Worm (Caenorhabditis elegans) whole organism, L4/young adult: ENCODE results near the gene pac-1.

Experiments
- W03F9.2 ChIP-seq: fragments of 150-350 bp; optimal IDR thresholded peaks from 2 replicates; lab custom pipeline; 2014; ENCODE audit warnings: missing biosample characterization, missing genetic modification characterization
- dao-5 ChIP-seq: sonication (generic microtip); optimal IDR thresholded peaks from 2 replicates; lab custom pipeline; 2016; ENCODE audit warnings: missing genotype, missing genetic modification characterization, moderate library complexity, missing compliant biosample characterization
- him-1 ChIP-seq: sonication (generic microtip); optimal IDR thresholded peaks from 2 replicates; lab custom pipeline; 2016; ENCODE audit warnings: missing genotype, missing genetic modification reagents, missing genetic modification characterization, missing compliant biosample characterization

pac-1 gene

ce11 chrIII:8483853-8484252 lies 11.0 kb upstream of the pac-1 start, which contains the start of gene F42H10.3:
TSS of gene F42H10.3 (plus strand) at chrIII:8484153.
- no peak for TF ChIP-seq dao-5 (tag; lab: Kevin White, UChicago)
- TF ChIP-seq him-1 (tag; lab: Kevin White, UChicago): no peak
- no peak for TF ChIP-seq W03F9.2 (tag; lab: Kevin White, UChicago)

DNA sequence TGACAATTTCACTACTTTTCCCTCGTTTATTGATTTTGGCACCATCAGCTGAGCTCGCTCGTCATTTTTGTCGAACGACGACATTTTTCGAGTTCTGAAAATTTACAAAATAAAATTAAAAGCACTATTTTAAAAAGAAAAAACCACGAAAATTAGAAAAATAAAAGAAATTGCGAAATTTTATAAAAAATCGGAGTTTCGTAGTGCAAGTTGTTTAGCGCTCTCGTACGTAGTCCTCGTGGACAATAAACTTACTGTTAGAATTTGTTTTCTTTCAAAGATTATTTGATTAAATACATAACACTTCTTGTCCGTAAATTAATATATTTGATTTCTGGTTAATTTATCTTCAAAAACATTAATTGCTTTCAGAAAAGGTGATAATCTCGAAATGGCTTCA lies 4.6 kb upstream of the pac-1 start, which contains the start of the genes ess-2 and F42H10.2:
ess-2 (minus strand) TSS at position 99 of the 400 bp plus-strand sequence.
F42H10.2 (plus strand) TSS at position 367 of the 400 bp plus-strand sequence.
- TF ChIP-seq W03F9.2 (tag; lab: Kevin White, UChicago) (no peak), dao-5 (tag; lab: Kevin White, UChicago) (no peak), him-1 (tag; lab: Kevin White, UChicago) (no peak)

DNA sequence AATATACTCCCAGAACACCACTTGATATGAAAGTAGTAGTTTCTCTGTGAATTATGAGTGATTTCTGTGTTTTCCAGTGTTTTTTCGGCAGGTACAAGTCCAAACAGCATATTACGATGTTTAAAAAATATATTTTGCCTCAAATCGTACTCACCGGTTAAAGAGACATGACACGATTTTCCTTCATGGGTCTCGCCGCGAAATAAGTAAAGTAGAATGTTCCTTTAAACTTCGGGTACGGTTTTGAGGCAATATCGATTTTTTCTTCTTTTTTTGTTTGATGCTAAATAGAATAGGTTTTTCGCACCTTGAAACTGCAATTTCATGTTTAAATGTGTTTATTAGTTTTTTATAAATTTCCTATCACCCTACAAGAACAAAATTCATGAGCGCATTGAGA lies 2.9 kb upstream of the pac-1 start:
- TF ChIP-seq him-1 (tag; lab: Kevin White, UChicago) (no peak), dao-5 (tag; lab: Kevin White, UChicago) (no peak), W03F9.2 (tag; lab: Kevin White, UChicago) (no peak)

DNA sequence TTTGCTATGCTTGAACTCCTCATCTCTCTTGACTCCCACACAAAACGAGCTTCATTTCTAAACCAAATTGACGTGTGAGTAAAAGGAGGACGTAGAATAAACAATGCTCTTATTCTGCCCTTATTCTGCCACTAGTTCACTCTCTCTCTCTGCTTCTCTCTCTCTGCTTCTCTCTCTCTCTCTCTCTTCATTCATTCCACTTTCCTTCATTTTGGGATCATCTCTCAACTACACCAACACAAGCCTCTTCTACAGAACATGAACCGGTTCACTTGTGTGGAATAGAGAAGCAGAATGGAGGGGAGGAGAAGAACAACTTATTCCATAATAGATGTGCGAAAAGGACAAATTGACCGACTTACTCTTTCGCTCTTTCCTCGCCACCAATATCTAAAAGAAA lies 8.5 kb downstream of the pac-1 start:
- TF ChIP-seq dao-5 (tag; lab: Kevin White, UChicago) (no peak), him-1 (tag; lab: Kevin White, UChicago) (no peak), W03F9.2 (tag; lab: Kevin White, UChicago) (no peak)

DNA sequence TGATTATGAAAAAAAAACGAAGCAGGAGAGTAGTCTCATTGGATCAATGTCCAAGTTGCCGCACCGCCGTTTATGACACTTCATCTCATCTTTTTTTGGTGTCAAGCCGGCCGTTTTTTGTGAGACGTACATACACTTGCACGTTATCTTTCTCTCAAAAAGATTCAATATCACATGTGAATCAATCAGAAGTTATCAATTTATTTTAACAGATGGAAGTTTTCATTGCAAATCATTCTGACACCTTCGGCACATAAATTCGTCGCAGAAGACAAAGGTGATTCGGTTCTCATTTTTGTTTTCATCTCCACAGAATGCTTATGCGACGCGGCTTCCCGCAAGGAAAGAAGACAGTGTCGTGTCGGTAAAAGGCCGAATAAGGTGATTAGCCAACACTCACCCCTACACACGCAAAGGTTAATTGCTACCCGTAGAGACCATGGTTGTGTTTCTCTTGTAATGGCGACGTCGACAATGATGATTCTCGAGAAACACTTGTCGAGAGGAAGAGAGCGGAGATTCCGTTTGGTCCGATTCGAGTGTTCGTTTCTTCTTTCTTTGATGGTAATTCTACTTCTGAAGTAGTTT lies 9.5 kb downstream of the pac-1 start:
- TF ChIP-seq dao-5 (tag; lab: Kevin White, UChicago) (no peak), him-1 (tag; lab: Kevin White, UChicago) (no peak), W03F9.2 (tag; lab: Kevin White, UChicago) (no peak)

- no peak for TF ChIP-seq W03F9.2 (tag; lab: Kevin White, UChicago)
- no peak for TF ChIP-seq him-1 (tag; lab: Kevin White, UChicago)
- TF ChIP-seq dao-5 (tag; lab: Kevin White, UChicago): no peak
Observed at ce11 chrIII:8506348-8506747, 11.5 kb downstream of the pac-1 start.

ce11 chrIII:8509218-8509617 lies 14.4 kb downstream of the pac-1 start:
- TF ChIP-seq him-1 (tag; lab: Kevin White, UChicago) (no peak), dao-5 (tag; lab: Kevin White, UChicago) (no peak), W03F9.2 (tag; lab: Kevin White, UChicago) (no peak)

- TF ChIP-seq him-1 (tag; lab: Kevin White, UChicago): peak; percentile 5
- TF ChIP-seq dao-5 (tag; lab: Kevin White, UChicago): no peak
Observed at ce11 chrIII:8509644-8510393, 15.0 kb downstream of the pac-1 start.

ce11 chrIII:8511711-8512110 lies 16.9 kb downstream of the pac-1 start:
- TF ChIP-seq him-1 (tag; lab: Kevin White, UChicago) (no peak), W03F9.2 (tag; lab: Kevin White, UChicago) (no peak), dao-5 (tag; lab: Kevin White, UChicago) (no peak)

- no peak for TF ChIP-seq dao-5 (tag; lab: Kevin White, UChicago)
- no peak for TF ChIP-seq W03F9.2 (tag; lab: Kevin White, UChicago)
- TF ChIP-seq him-1 (tag; lab: Kevin White, UChicago): no peak
Observed at ce11 chrIII:8512279-8512942, 17.6 kb downstream of the pac-1 start.

- TF ChIP-seq dao-5 (tag; lab: Kevin White, UChicago): no peak
- TF ChIP-seq him-1 (tag; lab: Kevin White, UChicago): no peak
- TF ChIP-seq W03F9.2 (tag; lab: Kevin White, UChicago): no peak
Observed at ce11 chrIII:8518990-8519389, 24.2 kb downstream of the pac-1 start.

- TF ChIP-seq W03F9.2 (tag; lab: Kevin White, UChicago) (no peak), him-1 (tag; lab: Kevin White, UChicago) (no peak), dao-5 (tag; lab: Kevin White, UChicago) (no peak)
Observed at ce11 chrIII:8519886-8520285, 25.1 kb downstream of the pac-1 start, which contains the start of gene ZC21.8. TSS of gene ZC21.8 (minus strand) at chrIII:8519986.

- TF ChIP-seq W03F9.2 (tag; lab: Kevin White, UChicago) (no peak), him-1 (tag; lab: Kevin White, UChicago) (no peak), dao-5 (tag; lab: Kevin White, UChicago) (no peak)
Observed at ce11 chrIII:8520589-8520988, 25.8 kb downstream of the pac-1 start.
